Worm (Caenorhabditis elegans): ENCODE measurements around the gene K03B4.2.

K03B4.2 gene

DNA sequence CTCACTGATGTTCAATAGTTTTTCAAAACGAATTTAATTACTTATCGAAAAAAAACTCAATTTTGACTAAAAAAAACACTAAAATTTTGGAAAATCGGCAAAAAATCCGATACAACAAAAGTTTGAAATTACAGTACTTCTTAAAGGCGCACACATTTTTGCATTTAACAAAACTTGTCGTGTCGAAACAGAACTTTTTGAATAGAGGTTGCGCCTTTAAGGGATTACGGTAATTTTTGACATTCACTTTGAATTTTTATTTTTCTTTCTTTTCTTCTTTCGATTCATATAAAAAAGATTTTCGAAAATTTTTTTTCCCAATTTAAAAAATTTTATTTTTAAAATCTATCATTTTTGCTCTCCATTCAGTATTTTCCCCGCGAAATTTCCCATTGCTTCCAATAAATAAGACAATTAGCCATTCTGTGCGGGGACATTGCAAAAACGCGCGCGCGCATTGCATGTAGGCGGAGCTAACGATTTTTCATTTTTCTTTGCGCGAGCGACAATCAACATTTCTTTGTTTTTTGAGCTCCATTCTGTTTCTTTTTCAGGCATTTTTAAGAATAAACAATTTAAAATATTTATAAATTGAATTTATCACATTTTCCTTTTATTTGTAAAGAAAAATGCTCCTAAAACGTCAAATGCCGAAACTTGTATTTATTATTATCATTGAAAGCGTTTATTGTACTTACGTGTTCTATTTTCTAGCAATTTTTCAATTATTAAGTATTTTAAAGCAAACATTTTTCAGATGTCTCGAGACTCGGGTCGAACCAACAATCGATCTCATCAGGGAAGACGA, 43.6 kb downstream of the K03B4.2 start, which contains the start of gene F39G3.3:
TSS of gene F39G3.3 (plus strand) at position 758 of the 808 bp plus-strand sequence.
- peak; percentile 61 for TF ChIP-seq ets-7 (tag; optimal IDR thresholded peaks at IDR 0.05)
- TF ChIP-seq ceh-36 (tag; optimal IDR thresholded peaks at IDR 0.05) = peak; percentile 81
- TF ChIP-seq F13C5.2 (tag; optimal IDR thresholded peaks at IDR 0.05) = peak; percentile 94
- TF ChIP-seq scrt-1 (GFP tag; IDR thresholded peaks at IDR 0.05) = peak; percentile 85
- peak; percentile 65 for TF ChIP-seq B0310.2 (tag; optimal IDR thresholded peaks at IDR 0.05)
- TF ChIP-seq hmg-4 (GFP tag; optimal IDR thresholded peaks at IDR 0.05) = peak; percentile 85
- TF ChIP-seq sea-1 (GFP tag; conservative IDR thresholded peaks at IDR 0.05) = peak; percentile 74; the same call in 1 of the 2 replicates
- peak; percentile 15 for TF ChIP-seq tra-4 (tag; optimal IDR thresholded peaks at IDR 0.05)
- peak; percentile 74 for TF ChIP-seq flt-1 (GFP tag; IDR thresholded peaks at IDR 0.05)
- TF ChIP-seq ama-1 (optimal IDR thresholded peaks at IDR 0.05) = no peak
- peak; percentile 87 for TF ChIP-seq tbx-11 (GFP tag; IDR thresholded peaks at IDR 0.05)
- peak; percentile 63 for TF ChIP-seq hmbx-1 (tag; optimal IDR thresholded peaks at IDR 0.05)
- TF ChIP-seq aly-1 (tag; optimal IDR thresholded peaks at IDR 0.05) = peak; percentile 65
- peak; percentile 90 for TF ChIP-seq pes-1 (GFP tag; IDR thresholded peaks at IDR 0.05)
- TF ChIP-seq tbx-37 (GFP tag; conservative IDR thresholded peaks at IDR 0.05) = peak; percentile 82
- peak; percentile 83 for TF ChIP-seq ceh-13 (GFP tag; optimal IDR thresholded peaks at IDR 0.05)
- TF ChIP-seq hnd-1 (tag; optimal IDR thresholded peaks at IDR 0.05) = peak; percentile 75

DNA sequence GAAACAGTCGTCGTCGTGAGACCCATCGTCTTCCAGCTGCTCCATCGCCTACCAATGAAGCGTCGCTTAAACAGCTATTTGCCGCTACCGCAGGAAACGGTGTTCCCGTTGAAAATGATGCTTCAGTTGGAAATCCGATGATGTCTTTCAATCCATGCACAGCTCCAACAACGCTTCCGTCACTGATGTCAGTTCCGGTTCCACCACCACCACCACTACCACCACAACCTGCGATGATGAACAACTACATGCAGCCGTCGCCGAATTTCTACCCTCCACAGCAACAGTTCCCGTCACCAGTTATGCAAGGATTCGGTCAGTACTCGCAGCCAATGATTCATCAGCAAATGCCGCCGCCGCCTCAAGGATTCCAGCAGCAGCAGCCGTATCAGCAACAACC, 46.2 kb downstream of the K03B4.2 start:
- TF ChIP-seq ceh-13 (GFP tag; optimal IDR thresholded peaks at IDR 0.05) (no peak), ceh-36 (tag; optimal IDR thresholded peaks at IDR 0.05) (no peak), tra-4 (tag; optimal IDR thresholded peaks at IDR 0.05) (no peak), pes-1 (GFP tag; IDR thresholded peaks at IDR 0.05) (no peak), ets-7 (tag; optimal IDR thresholded peaks at IDR 0.05) (no peak), hmbx-1 (tag; optimal IDR thresholded peaks at IDR 0.05) (no peak), tbx-37 (GFP tag; conservative IDR thresholded peaks at IDR 0.05) (no peak), tbx-11 (GFP tag; IDR thresholded peaks at IDR 0.05) (no peak)

DNA sequence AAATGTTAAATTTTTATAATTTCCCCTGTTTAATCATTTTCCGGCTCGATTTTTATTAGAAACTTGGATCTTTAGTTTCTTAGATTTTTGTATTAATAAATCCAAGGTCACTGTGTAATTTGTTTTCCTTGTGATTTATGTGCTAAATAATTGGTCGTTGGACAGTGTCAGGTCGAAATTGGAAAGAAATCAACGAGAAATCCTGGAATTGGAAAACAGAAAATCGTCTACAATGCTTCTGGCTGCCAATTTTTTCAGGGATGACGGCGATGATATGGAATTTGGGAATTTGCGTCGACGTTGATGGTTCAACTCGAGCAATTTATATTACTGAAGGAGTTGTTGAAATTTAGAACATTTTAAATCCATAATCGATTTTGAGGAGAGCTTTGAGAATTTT, 46.8 kb downstream of the K03B4.2 start:
- TF ChIP-seq hmg-4 (GFP tag; optimal IDR thresholded peaks at IDR 0.05) = no peak
- TF ChIP-seq ama-1 (optimal IDR thresholded peaks at IDR 0.05) = no peak
- no peak for TF ChIP-seq scrt-1 (GFP tag; IDR thresholded peaks at IDR 0.05)
- no peak for TF ChIP-seq flt-1 (GFP tag; IDR thresholded peaks at IDR 0.05)
- TF ChIP-seq hmbx-1 (tag; optimal IDR thresholded peaks at IDR 0.05) = no peak
- TF ChIP-seq sea-1 (GFP tag; conservative IDR thresholded peaks at IDR 0.05) = no peak
- TF ChIP-seq pes-1 (GFP tag; IDR thresholded peaks at IDR 0.05) = no peak
- TF ChIP-seq B0310.2 (tag; optimal IDR thresholded peaks at IDR 0.05) = no peak
- no peak for TF ChIP-seq tbx-11 (GFP tag; IDR thresholded peaks at IDR 0.05)
- no peak for TF ChIP-seq aly-1 (tag; optimal IDR thresholded peaks at IDR 0.05)
- no peak for TF ChIP-seq F13C5.2 (tag; optimal IDR thresholded peaks at IDR 0.05)
- no peak for TF ChIP-seq ceh-13 (GFP tag; optimal IDR thresholded peaks at IDR 0.05)
- no peak for TF ChIP-seq tbx-37 (GFP tag; conservative IDR thresholded peaks at IDR 0.05)

DNA sequence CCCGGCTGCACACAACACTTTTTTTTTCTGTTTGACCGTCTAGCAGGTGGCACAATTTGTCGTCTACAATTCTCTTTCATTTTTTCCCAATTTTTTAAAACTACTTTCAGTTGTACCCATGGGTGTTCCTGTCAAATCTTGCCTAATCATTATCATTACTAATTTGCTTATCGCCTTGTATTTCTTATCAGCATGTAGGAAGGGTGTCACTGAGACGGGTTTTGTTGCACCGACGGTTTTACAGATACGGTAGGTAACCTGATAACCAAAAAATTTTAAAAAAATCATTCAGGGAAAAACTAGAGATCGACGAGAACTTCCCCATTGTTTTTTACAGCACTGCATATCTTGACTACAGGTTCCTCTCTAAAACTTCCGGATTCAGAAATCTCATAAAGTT, 49.9 kb downstream of the K03B4.2 start, which contains the start of gene F39G3.2:
TSS of gene F39G3.2 (plus strand) at position 105 of the 400 bp plus-strand sequence.
- TF ChIP-seq ets-7 (tag; optimal IDR thresholded peaks at IDR 0.05) (no peak), hmbx-1 (tag; optimal IDR thresholded peaks at IDR 0.05) (no peak), tra-4 (tag; optimal IDR thresholded peaks at IDR 0.05) (no peak), ceh-36 (tag; optimal IDR thresholded peaks at IDR 0.05) (no peak), flt-1 (GFP tag; IDR thresholded peaks at IDR 0.05) (no peak), scrt-1 (GFP tag; IDR thresholded peaks at IDR 0.05) (no peak), tbx-11 (GFP tag; IDR thresholded peaks at IDR 0.05) (no peak), hmg-4 (GFP tag; optimal IDR thresholded peaks at IDR 0.05) (no peak), F13C5.2 (tag; optimal IDR thresholded peaks at IDR 0.05) (no peak), hnd-1 (tag; optimal IDR thresholded peaks at IDR 0.05) (no peak), B0310.2 (tag; optimal IDR thresholded peaks at IDR 0.05) (no peak), tbx-37 (GFP tag; conservative IDR thresholded peaks at IDR 0.05) (no peak), ceh-13 (GFP tag; optimal IDR thresholded peaks at IDR 0.05) (no peak)

All from whole organism, early embryonic.